Worm (Caenorhabditis elegans) whole organism, L3 larva: ENCODE measurements around the gene Y54F10BM.13.

Experiments used
- ZK546.5 ChIP-seq: sonication (generic microtip); optimal IDR thresholded peaks from 2 replicates; lab custom pipeline; 2017; ENCODE audit warnings: missing biosample characterization, missing genetic modification characterization
- aly-2 ChIP-seq: fragments of 150-350 bp; optimal IDR thresholded peaks from 2 replicates; lab custom pipeline; 2014; ENCODE audit warnings: missing biosample characterization, missing genetic modification characterization
- ceh-82 ChIP-seq: fragments of 150-350 bp; optimal IDR thresholded peaks from 2 replicates; lab custom pipeline; 2014; ENCODE audit warnings: missing biosample characterization, missing genetic modification characterization
- elt-2 ChIP-seq: sonication (generic microtip); optimal IDR thresholded peaks from 2 replicates; lab custom pipeline; 2016; ENCODE audit warnings: missing genetic modification reagents, mild to moderate bottlenecking, missing genetic modification characterization, missing compliant biosample characterization
- fos-1 ChIP-seq: fragments of 150-350 bp; optimal IDR thresholded peaks from 2 replicates; lab custom pipeline; 2014; ENCODE audit warnings: missing biosample characterization, missing genetic modification characterization
- hmg-11 ChIP-seq: sonication (generic microtip); optimal IDR thresholded peaks from 2 replicates; lab custom pipeline; 2016; ENCODE audit warnings: missing genetic modification characterization, missing compliant biosample characterization
- jun-1 ChIP-seq: fragments of 150-350 bp; optimal IDR thresholded peaks from 2 replicates; lab custom pipeline; 2014; ENCODE audit warnings: missing biosample characterization, missing genetic modification reagents, missing genetic modification characterization
- nfya-1 ChIP-seq: sonication (generic microtip); optimal IDR thresholded peaks from 2 replicates; lab custom pipeline; 2017; ENCODE audit warnings: missing genetic modification characterization, mild to moderate bottlenecking, missing compliant biosample characterization, antibody characterized with exemption, moderate library complexity; ENCODE audit not compliant: insufficient read depth
- nhr-23 ChIP-seq: fragments of 150-350 bp; optimal IDR thresholded peaks from 2 replicates; lab custom pipeline; 2014; ENCODE audit warnings: missing biosample characterization, missing genetic modification reagents, missing genetic modification characterization
- nhr-67 ChIP-seq: fragments of 150-350 bp; optimal IDR thresholded peaks from 2 replicates; lab custom pipeline; 2014; ENCODE audit warnings: missing biosample characterization, missing genetic modification characterization
- pha-4 ChIP-seq: fragments of 150-350 bp; optimal IDR thresholded peaks from 2 replicates; lab custom pipeline; 2014; ENCODE audit warnings: missing biosample characterization, missing genetic modification reagents, missing genetic modification characterization
- skn-1 ChIP-seq: fragments of 150-350 bp; optimal IDR thresholded peaks from 2 replicates; lab custom pipeline; 2014; ENCODE audit warnings: missing biosample characterization, missing genetic modification characterization
- unc-62 ChIP-seq: fragments of 150-350 bp; sonication (generic microtip); optimal IDR thresholded peaks from 4 replicates; lab custom pipeline; 2014; ENCODE audit warnings: missing biosample characterization, missing genetic modification reagents, missing genetic modification characterization

ce11 chrIII:2294736-2295135 is 36.1 kb downstream of the Y54F10BM.13 start:
- no peak for TF ChIP-seq hmg-11 (tag; lab: Kevin White, UChicago)
- TF ChIP-seq ceh-82 = no peak
- no peak for TF ChIP-seq unc-62 (GFP tag; lab: Kevin White, UChicago)
- TF ChIP-seq nhr-23 = no peak
- TF ChIP-seq jun-1 (tag; lab: Kevin White, UChicago) = no peak
- TF ChIP-seq nhr-67 (tag; lab: Kevin White, UChicago) = no peak
- no peak for TF ChIP-seq fos-1 (tag; lab: Kevin White, UChicago)
- peak; percentile 64 for TF ChIP-seq elt-2
- peak; percentile 99 for TF ChIP-seq pha-4
- TF ChIP-seq nfya-1 (tag; lab: Kevin White, UChicago) = no peak
- no peak for TF ChIP-seq ZK546.5 (tag; lab: Kevin White, UChicago)
- no peak for TF ChIP-seq skn-1 (tag; lab: Kevin White, UChicago)
- TF ChIP-seq aly-2 (tag; lab: Kevin White, UChicago) = no peak
